Fruit fly (Drosophila melanogaster): Measurements from ENCODE around the gene for.

dm6 chr2L:3575679-3576442 is 80.9 kb downstream of the for start, which contains the start of gene CG43815:
- no peak for TF ChIP-seq tj (GFP tag; optimal IDR thresholded peaks at IDR 0.05)
- TF ChIP-seq kay (GFP tag; ENCODE audit: borderline replicate concordance): no peak
- TF ChIP-seq CG5204 (GFP tag; optimal IDR thresholded peaks at IDR 0.05): no peak
- TF ChIP-seq cic (GFP tag; optimal IDR thresholded peaks at IDR 0.05): no peak
- no peak for TF ChIP-seq CG1620 (GFP tag; optimal IDR thresholded peaks at IDR 0.05)
- TF ChIP-seq CG7101 (tag; optimal IDR thresholded peaks at IDR 0.05): no peak
- TF ChIP-seq CG11617 (GFP tag; optimal IDR thresholded peaks at IDR 0.05): no peak

Data from whole organism, adult.